Worm (Caenorhabditis elegans) whole organism, mixed stage, embryonic: Measurements from ENCODE around the gene htrl-1.

ENCODE experiments used
- M03D4.4 ChIP-seq: sonication (generic microtip); optimal IDR thresholded peaks from 2 replicates; lab custom pipeline; 2017; ENCODE audit warnings: mild to moderate bottlenecking, missing genetic modification characterization, missing compliant biosample characterization
- bed-3 ChIP-seq: fragments of 200-800 bp; sonication (Bioruptor generic); optimal IDR thresholded peaks from 3 replicates; lab custom pipeline; 2018; ENCODE audit warnings: mild to moderate bottlenecking, missing genetic modification characterization, moderate library complexity, missing compliant biosample characterization
- blmp-1 ChIP-seq: fragments of 150-350 bp; optimal IDR thresholded peaks from 2 replicates; lab custom pipeline; 2014; ENCODE audit warnings: missing biosample characterization, missing genetic modification characterization
- ceh-39 ChIP-seq: fragments of 150-350 bp; optimal IDR thresholded peaks from 2 replicates; lab custom pipeline; 2014; ENCODE audit warnings: missing biosample characterization, missing genetic modification characterization
- ceh-43 ChIP-seq: fragments of 200-800 bp; sonication (Bioruptor generic); optimal IDR thresholded peaks from 2 replicates; lab custom pipeline; 2018; ENCODE audit warnings: mild to moderate bottlenecking, missing genetic modification characterization, moderate library complexity, missing compliant biosample characterization
- ceh-83 ChIP-seq: fragments of 200-800 bp; sonication (Bioruptor generic); optimal IDR thresholded peaks from 2 replicates; lab custom pipeline; 2018; ENCODE audit warnings: mild to moderate bottlenecking, missing genetic modification characterization, missing compliant biosample characterization
- ces-1 ChIP-seq: fragments of 150-350 bp; optimal IDR thresholded peaks from 2 replicates; lab custom pipeline; 2014; ENCODE audit warnings: missing biosample characterization, missing genetic modification reagents, missing genetic modification characterization
- cnd-1 ChIP-seq: fragments of 200-800 bp; sonication (Bioruptor generic); optimal IDR thresholded peaks from 2 replicates; lab custom pipeline; 2018; ENCODE audit warnings: mild to moderate bottlenecking, missing genetic modification characterization, missing compliant biosample characterization
- drap-1 ChIP-seq: fragments of 200-800 bp; sonication (Bioruptor generic); optimal IDR thresholded peaks from 3 replicates; lab custom pipeline; 2018; ENCODE audit warnings: mild to moderate bottlenecking, missing genetic modification characterization, missing compliant biosample characterization
- elt-1 ChIP-seq: sonication (generic microtip); optimal IDR thresholded peaks from 2 replicates; lab custom pipeline; 2017; ENCODE audit warnings: missing genetic modification characterization, mild to moderate bottlenecking, missing compliant biosample characterization, antibody characterized with exemption, moderate library complexity, borderline replicate concordance; ENCODE audit not compliant: insufficient read depth
- flh-1 ChIP-seq: fragments of 200-800 bp; sonication (Bioruptor generic); optimal IDR thresholded peaks from 2 replicates; lab custom pipeline; 2018; ENCODE audit warnings: mild to moderate bottlenecking, missing genetic modification characterization, moderate library complexity, missing compliant biosample characterization
- ham-2 ChIP-seq: fragments of 200-800 bp; sonication (Bioruptor generic); optimal IDR thresholded peaks from 2 replicates; lab custom pipeline; 2018; ENCODE audit warnings: mild to moderate bottlenecking, missing genetic modification characterization, missing compliant biosample characterization
- hlh-1 ChIP-seq: fragments of 150-350 bp; optimal IDR thresholded peaks from 2 replicates; lab custom pipeline; 2014; ENCODE audit warnings: missing biosample characterization, missing genetic modification reagents, missing genetic modification characterization
- lin-13 ChIP-seq: fragments of 150-350 bp; optimal IDR thresholded peaks from 2 replicates; lab custom pipeline; 2014; ENCODE audit warnings: missing biosample characterization, missing genetic modification characterization
- lin-32 ChIP-seq: fragments of 200-800 bp; sonication (Bioruptor generic); optimal IDR thresholded peaks from 2 replicates; lab custom pipeline; 2018; ENCODE audit warnings: mild to moderate bottlenecking, missing genetic modification characterization, missing compliant biosample characterization
- lsy-2 ChIP-seq: fragments of 150-350 bp; optimal IDR thresholded peaks from 2 replicates; lab custom pipeline; 2014; ENCODE audit warnings: missing biosample characterization, missing genetic modification characterization
- mab-5 ChIP-seq: fragments of 150-350 bp; optimal IDR thresholded peaks from 2 replicates; lab custom pipeline; 2014; ENCODE audit warnings: missing biosample characterization, missing genetic modification characterization
- mep-1 ChIP-seq: fragments of 150-350 bp; optimal IDR thresholded peaks from 2 replicates; lab custom pipeline; 2017; ENCODE audit warnings: missing biosample characterization, missing genetic modification reagents, missing genetic modification characterization, inconsistent platforms
- nhr-12 ChIP-seq: fragments of 150-350 bp; optimal IDR thresholded peaks from 2 replicates; lab custom pipeline; 2014; ENCODE audit warnings: missing biosample characterization, missing genetic modification characterization
- nhr-2 ChIP-seq: fragments of 150-350 bp; optimal IDR thresholded peaks from 2 replicates; lab custom pipeline; 2014; ENCODE audit warnings: missing biosample characterization, missing genetic modification characterization
- nhr-237 ChIP-seq: fragments of 150-350 bp; optimal IDR thresholded peaks from 2 replicates; lab custom pipeline; 2014; ENCODE audit warnings: missing biosample characterization, missing genetic modification characterization
- nhr-28 ChIP-seq: fragments of 150-350 bp; optimal IDR thresholded peaks from 2 replicates; lab custom pipeline; 2014; ENCODE audit warnings: missing biosample characterization, missing genetic modification characterization
- nhr-76 ChIP-seq: sonication (generic microtip); optimal IDR thresholded peaks from 2 replicates; lab custom pipeline; 2017; ENCODE audit warnings: missing biosample characterization, missing genetic modification characterization
- pha-4 ChIP-seq: fragments of 150-350 bp; optimal IDR thresholded peaks from 2 replicates; lab custom pipeline; 2018; ENCODE audit warnings: missing biosample characterization, missing genetic modification reagents, missing genetic modification characterization
- sem-2 ChIP-seq: fragments of 200-800 bp; sonication (Bioruptor generic); optimal IDR thresholded peaks from 2 replicates; lab custom pipeline; 2018; ENCODE audit warnings: mild to moderate bottlenecking, missing genetic modification characterization, missing compliant biosample characterization
- snpc-4 ChIP-seq: fragments of 150-350 bp; optimal IDR thresholded peaks from 2 replicates; lab custom pipeline; 2014; ENCODE audit warnings: missing biosample characterization, missing genetic modification characterization
- sptf-1 ChIP-seq: sonication (generic microtip); optimal IDR thresholded peaks from 2 replicates; lab custom pipeline; 2017; ENCODE audit warnings: mild to moderate bottlenecking, missing genetic modification characterization, moderate library complexity, missing compliant biosample characterization
- tbx-8 ChIP-seq: fragments of 200-800 bp; sonication (Bioruptor generic); optimal IDR thresholded peaks from 2 replicates; lab custom pipeline; 2018; ENCODE audit warnings: mild to moderate bottlenecking, missing genetic modification characterization, moderate library complexity, missing compliant biosample characterization
- unc-120 ChIP-seq: sonication (generic microtip); optimal IDR thresholded peaks from 2 replicates; lab custom pipeline; 2017; ENCODE audit warnings: missing genetic modification characterization, missing compliant biosample characterization; ENCODE audit not compliant: poor library complexity, severe bottlenecking
- unc-39 ChIP-seq: fragments of 150-350 bp; optimal IDR thresholded peaks from 2 replicates; lab custom pipeline; 2014; ENCODE audit warnings: missing biosample characterization, missing genetic modification characterization
- unc-62 ChIP-seq: fragments of 150-350 bp; optimal IDR thresholded peaks from 2 replicates; lab custom pipeline; 2014; ENCODE audit warnings: missing biosample characterization, missing genetic modification reagents, missing genetic modification characterization
- zip-8 ChIP-seq: fragments of 150-350 bp; optimal IDR thresholded peaks from 2 replicates; lab custom pipeline; 2014; ENCODE audit warnings: missing biosample characterization, missing genetic modification characterization
- ztf-11 ChIP-seq: fragments of 150-350 bp; optimal IDR thresholded peaks from 2 replicates; lab custom pipeline; 2014; ENCODE audit warnings: missing biosample characterization, missing genetic modification characterization

The htrl-1 gene

DNA sequence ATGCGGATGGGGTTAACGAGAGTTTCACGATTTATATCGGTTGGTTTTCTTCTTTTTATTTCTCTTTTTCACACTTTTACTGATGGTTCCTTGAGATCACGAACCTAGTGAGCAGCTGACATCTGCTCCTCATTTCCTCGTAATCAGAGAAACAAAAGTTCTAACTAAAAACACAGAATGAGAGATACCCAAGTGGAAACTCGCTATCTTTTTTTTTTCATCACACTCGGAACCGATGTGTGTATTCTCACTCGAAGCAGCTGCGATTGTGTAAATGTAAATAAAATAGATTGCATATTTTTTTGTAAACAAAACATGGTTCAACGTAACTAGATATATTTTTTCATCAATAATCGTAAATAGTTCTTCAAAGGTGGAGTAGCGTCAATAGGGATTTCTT, 10.2 kb upstream of the htrl-1 start:
- TF ChIP-seq elt-1 (tag; lab: Kevin White, UChicago), result no peak
- TF ChIP-seq pha-4 (tag; lab: Kevin White, UChicago), result no peak
- TF ChIP-seq cnd-1 (tag; lab: Kevin White, UChicago), result no peak
- TF ChIP-seq nhr-76 (tag; lab: Kevin White, UChicago), result no peak
- no peak for TF ChIP-seq ces-1
- no peak for TF ChIP-seq unc-39
- peak; percentile 55 for TF ChIP-seq unc-120 (tag; lab: Kevin White, UChicago)
- no peak for TF ChIP-seq lin-13
- TF ChIP-seq bed-3, result no peak
- no peak for TF ChIP-seq nhr-2 (tag; lab: Kevin White, UChicago)
- no peak for TF ChIP-seq nhr-237 (tag; lab: Kevin White, UChicago)
- peak; percentile 82 for TF ChIP-seq hlh-1 (tag; lab: Kevin White, UChicago)
- TF ChIP-seq mab-5 (tag; lab: Kevin White, UChicago), result no peak
- no peak for TF ChIP-seq nhr-12

DNA sequence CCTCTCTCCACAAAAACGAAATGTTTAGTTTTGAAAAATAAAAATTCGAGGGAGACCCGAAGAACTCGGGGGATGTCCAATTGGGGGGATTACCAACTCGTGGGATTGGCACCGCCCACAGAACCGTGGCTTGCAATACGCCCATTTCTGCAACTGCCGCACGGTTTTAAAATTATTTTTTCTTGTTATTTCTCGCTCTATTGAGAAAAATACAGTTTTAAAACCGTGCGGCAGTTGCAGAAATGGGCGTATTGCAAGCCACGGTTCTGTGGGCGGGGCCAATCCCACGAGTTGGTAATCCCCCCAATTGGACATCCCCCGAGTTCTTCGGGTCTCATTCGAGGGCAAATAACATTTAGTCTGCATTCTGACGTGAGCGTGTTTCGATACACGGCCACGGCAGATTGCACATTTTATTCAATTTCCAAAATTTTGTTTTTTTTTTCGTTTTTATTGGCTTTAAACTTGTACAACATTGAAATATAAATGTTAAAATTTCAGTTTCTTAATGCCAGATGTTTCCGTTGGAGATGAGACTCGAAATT, 8.7 kb upstream of the htrl-1 start, which contains the start of the genes C55A6.1 and C55A6.10:
C55A6.1 (minus strand) TSS at position 116 of the 545 bp plus-strand sequence.
C55A6.10 (plus strand) TSS at position 495 of the 545 bp plus-strand sequence.
- TF ChIP-seq nhr-237 (tag; lab: Kevin White, UChicago), result peak; percentile 10
- peak; percentile 25 for TF ChIP-seq cnd-1 (tag; lab: Kevin White, UChicago)
- peak; percentile 1 for TF ChIP-seq M03D4.4 (tag; lab: Kevin White, UChicago)
- peak; percentile 31 for TF ChIP-seq lsy-2 (tag; lab: Kevin White, UChicago)
- peak; percentile 41 for TF ChIP-seq sptf-1 (tag; lab: Kevin White, UChicago)
- peak; percentile 12 for TF ChIP-seq lin-13
- TF ChIP-seq hlh-1 (tag; lab: Kevin White, UChicago), result peak; percentile 1
- TF ChIP-seq ces-1, result peak; percentile 68
- peak; percentile 43 for TF ChIP-seq drap-1
- peak; percentile 36 for TF ChIP-seq mep-1

DNA sequence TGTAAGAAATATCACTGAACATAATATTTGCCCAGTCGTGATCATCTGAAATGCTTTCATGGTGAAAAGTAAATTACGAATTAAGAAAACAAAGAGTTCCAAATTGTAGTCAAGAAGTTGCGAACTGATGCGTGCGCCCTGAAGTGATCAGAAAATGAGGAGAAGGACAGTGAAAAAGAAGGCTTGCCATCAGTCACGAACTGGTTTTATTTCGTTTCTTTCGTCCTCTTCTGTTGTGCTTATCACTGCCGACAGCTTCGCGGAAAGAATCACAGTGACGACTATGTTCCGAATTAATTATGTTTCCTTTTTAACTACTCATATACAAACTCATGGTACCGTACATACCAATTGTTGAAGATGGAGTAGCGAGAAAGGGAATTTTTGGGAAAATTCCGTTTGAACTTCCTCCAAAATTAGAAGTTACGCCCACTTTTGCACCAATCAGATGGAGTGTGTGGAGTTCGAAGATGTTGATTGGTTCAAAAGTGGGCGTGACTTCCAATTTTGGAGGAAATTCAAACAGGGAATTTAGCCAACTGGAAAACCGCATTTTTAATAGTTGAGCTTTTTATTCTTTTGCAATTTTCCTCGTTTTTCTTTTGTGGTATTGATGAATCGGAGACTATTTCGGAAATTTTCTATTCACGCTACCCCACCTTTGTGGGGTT, 7.0 kb upstream of the htrl-1 start, which contains the start of gene C55A6.12:
C55A6.12 (minus strand) TSS at position 51 of the 671 bp plus-strand sequence.
- no peak for TF ChIP-seq lsy-2 (tag; lab: Kevin White, UChicago)
- no peak for TF ChIP-seq M03D4.4 (tag; lab: Kevin White, UChicago)
- no peak for TF ChIP-seq elt-1 (tag; lab: Kevin White, UChicago)
- no peak for TF ChIP-seq ceh-83
- no peak for TF ChIP-seq unc-39
- TF ChIP-seq sptf-1 (tag; lab: Kevin White, UChicago), result no peak
- TF ChIP-seq unc-62 (GFP tag; lab: Kevin White, UChicago), result no peak
- TF ChIP-seq lin-32, result no peak
- no peak for TF ChIP-seq sem-2 (GFP tag; lab: Kevin White, UChicago)
- no peak for TF ChIP-seq tbx-8 (GFP tag; lab: Kevin White, UChicago)

DNA sequence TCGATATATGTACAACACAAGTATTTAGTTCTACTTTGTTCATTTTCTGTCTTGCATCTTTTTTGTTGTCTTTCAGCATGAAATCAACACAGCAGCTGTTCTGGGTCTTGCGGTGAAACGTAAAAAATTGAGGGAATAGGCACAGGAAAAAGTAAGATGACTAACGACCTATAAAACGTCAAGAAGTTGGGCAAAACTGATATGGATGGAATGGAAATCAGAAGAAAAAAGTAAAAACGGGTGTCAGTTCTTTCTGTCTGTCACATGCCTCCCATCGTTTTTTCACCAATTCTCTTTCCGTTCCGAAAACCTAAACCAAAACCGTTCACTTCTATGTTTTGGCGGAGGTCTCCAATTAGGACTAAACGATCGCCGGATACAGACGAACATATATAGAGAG, 4.8 kb upstream of the htrl-1 start:
- TF ChIP-seq unc-120 (tag; lab: Kevin White, UChicago) (no peak), mab-5 (tag; lab: Kevin White, UChicago) (no peak), ceh-39 (tag; lab: Kevin White, UChicago) (no peak), nhr-76 (tag; lab: Kevin White, UChicago) (no peak), mep-1 (no peak), zip-8 (tag; lab: Kevin White, UChicago) (no peak), ham-2 (GFP tag; lab: Kevin White, UChicago) (no peak), bed-3 (no peak), nhr-28 (no peak)
- TF ChIP-seq, all 35 proteins: peak for 0

DNA sequence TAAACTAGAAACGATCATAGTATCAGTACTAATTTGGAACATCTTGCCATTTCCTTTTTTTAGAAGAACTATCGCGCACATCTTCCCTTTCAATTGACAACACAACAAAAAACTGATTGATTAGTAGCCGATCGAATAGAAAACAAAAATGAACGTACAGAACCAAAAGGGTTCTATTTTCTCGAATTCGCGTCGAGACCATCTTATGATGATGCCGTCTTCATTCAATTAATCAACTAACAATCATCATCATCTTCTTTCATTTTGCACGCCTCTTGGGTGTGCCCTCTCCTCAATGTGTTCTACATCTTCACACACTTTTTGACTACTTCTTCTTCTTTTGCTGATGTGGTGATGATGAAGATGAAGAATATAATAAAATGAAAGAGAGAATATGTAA, 3.6 kb upstream of the htrl-1 start:
- TF ChIP-seq ceh-39 (tag; lab: Kevin White, UChicago) (no peak), ham-2 (GFP tag; lab: Kevin White, UChicago) (no peak), lin-32 (no peak), ztf-11 (tag; lab: Kevin White, UChicago) (no peak), ceh-83 (no peak), mep-1 (no peak), flh-1 (GFP tag; lab: Kevin White, UChicago) (no peak), snpc-4 (no peak), nhr-28 (no peak), ces-1 (no peak), bed-3 (no peak), unc-120 (tag; lab: Kevin White, UChicago) (no peak), cnd-1 (tag; lab: Kevin White, UChicago) (no peak), pha-4 (tag; lab: Kevin White, UChicago) (no peak), unc-62 (GFP tag; lab: Kevin White, UChicago) (no peak), lin-13 (no peak), ceh-43 (GFP tag; lab: Kevin White, UChicago) (no peak), blmp-1 (tag; lab: Kevin White, UChicago) (no peak), sptf-1 (tag; lab: Kevin White, UChicago) (no peak)
